Fruit fly (Drosophila melanogaster) whole organism, embryonic: ENCODE measurements around the gene bwa.
A peak's percentile ranks its signal among the peaks of the same experiment; 100 is the strongest.

Experiments used
- Atf-2 ChIP-seq: fragments of 200-800 bp; sonication (Bioruptor generic); optimal IDR thresholded peaks from 2 replicates; lab custom pipeline; 2016; ENCODE audit warnings: missing biosample characterization, missing genetic modification characterization
- B-H2 ChIP-seq: fragments of 200-800 bp; sonication (Bioruptor generic); optimal IDR thresholded peaks from 2 replicates; lab custom pipeline; 2018; ENCODE audit warnings: missing biosample characterization, mild to moderate bottlenecking, missing genetic modification characterization
- CG10366 ChIP-seq: fragments of 200-800 bp; sonication (Bioruptor generic); IDR thresholded peaks from 2 replicates; pipeline ENCODE4 v1.3.6; 2022; ENCODE audit warnings: missing biosample characterization, missing genetic modification characterization
- CG11456 ChIP-seq: fragments of 200-800 bp; sonication (Bioruptor generic); IDR thresholded peaks from 3 replicates; pipeline ENCODE4 v1.3.6; 2022; ENCODE audit warnings: missing biosample characterization, missing genetic modification characterization
- CG11504 ChIP-seq: fragments of 200-800 bp; sonication (Bioruptor generic); optimal IDR thresholded peaks from 3 replicates; lab custom pipeline; 2019; ENCODE audit warnings: missing biosample characterization, mild to moderate bottlenecking, missing genetic modification characterization, moderate library complexity
- CG11695 ChIP-seq: fragments of 200-800 bp; sonication (Bioruptor generic); IDR thresholded peaks from 3 replicates; pipeline ENCODE4 v1.3.6; 2022; ENCODE audit warnings: missing biosample characterization, missing genetic modification characterization
- CG12659 ChIP-seq: fragments of 200-800 bp; sonication (Bioruptor generic); optimal IDR thresholded peaks from 3 replicates; lab custom pipeline; 2017; ENCODE audit warnings: mild to moderate bottlenecking, missing biosample characterization, missing genetic modification reagents, missing genetic modification characterization
- CG12942 ChIP-seq: fragments of 200-800 bp; sonication (Bioruptor generic); optimal IDR thresholded peaks from 3 replicates; lab custom pipeline; 2016; ENCODE audit warnings: missing biosample characterization, missing genetic modification characterization
- CG14441 ChIP-seq: fragments of 200-800 bp; sonication (Bioruptor generic); IDR thresholded peaks from 2 replicates; pipeline ENCODE4 v1.3.6; 2022; ENCODE audit warnings: missing biosample characterization, missing genetic modification characterization
- CG14860 ChIP-seq: fragments of 200-800 bp; sonication (Bioruptor generic); IDR thresholded peaks from 3 replicates; pipeline ENCODE4 v1.3.6; 2022; ENCODE audit warnings: missing biosample characterization, missing genetic modification characterization; ENCODE audit not compliant: partially characterized antibody
- CG15479 ChIP-seq: fragments of 200-800 bp; sonication (Bioruptor generic); optimal IDR thresholded peaks from 3 replicates; lab custom pipeline; 2019; ENCODE audit warnings: missing biosample characterization, mild to moderate bottlenecking, missing genetic modification characterization, moderate library complexity
- CG17359 ChIP-seq: fragments of 200-800 bp; sonication (Bioruptor generic); optimal IDR thresholded peaks from 3 replicates; lab custom pipeline; 2018; ENCODE audit warnings: missing biosample characterization, mild to moderate bottlenecking, missing genetic modification characterization, moderate library complexity
- CG18599 ChIP-seq: fragments of 200-800 bp; sonication (Bioruptor generic); optimal IDR thresholded peaks from 3 replicates; lab custom pipeline; 2017; ENCODE audit warnings: missing biosample characterization, missing genetic modification characterization, mild to moderate bottlenecking, moderate library complexity, missing genetic modification reagents
- CG4404 ChIP-seq: fragments of 200-800 bp; sonication (Bioruptor generic); IDR thresholded peaks from 2 replicates; pipeline ENCODE4 v1.3.6; 2022; ENCODE audit warnings: missing biosample characterization, missing genetic modification characterization
- CG6175 ChIP-seq: fragments of 200-800 bp; sonication (Bioruptor generic); IDR thresholded peaks from 3 replicates; pipeline ENCODE4 v1.3.6; 2022; ENCODE audit warnings: missing biosample characterization, missing genetic modification characterization
- CG6272 ChIP-seq: fragments of 200-800 bp; sonication (Bioruptor generic); IDR thresholded peaks from 2 replicates; pipeline ENCODE4 v1.3.6; 2022; ENCODE audit warnings: missing biosample characterization, missing genetic modification characterization
- CG8478 ChIP-seq: fragments of >200 bp; optimal IDR thresholded peaks from 2 replicates; lab custom pipeline; 2018
- D19A ChIP-seq: fragments of 200-800 bp; optimal IDR thresholded peaks from 3 replicates; lab custom pipeline; 2019; ENCODE audit warnings: missing biosample characterization, mild to moderate bottlenecking, missing genetic modification characterization, moderate library complexity
- Deaf1 ChIP-seq: fragments of 200-800 bp; optimal IDR thresholded peaks from 3 replicates; lab custom pipeline; 2019; ENCODE audit warnings: missing biosample characterization, mild to moderate bottlenecking, missing genetic modification characterization, moderate library complexity
- Doc2 ChIP-seq: fragments of 200-800 bp; sonication (Bioruptor generic); IDR thresholded peaks from 2 replicates; pipeline ENCODE4 v1.3.6; 2022; ENCODE audit warnings: missing biosample characterization, missing genetic modification characterization
- Ets65A ChIP-seq: fragments of 200-800 bp; sonication (Bioruptor generic); peaks from one replicate; lab custom pipeline; 2016; ENCODE audit warnings: missing biosample characterization, missing genetic modification characterization
- Fer1 ChIP-seq: fragments of 200-800 bp; sonication (Bioruptor generic); optimal IDR thresholded peaks from 2 replicates; lab custom pipeline; 2017; ENCODE audit warnings: missing biosample characterization, mild to moderate bottlenecking, missing genetic modification characterization
- Hmx ChIP-seq: fragments of 200-800 bp; sonication (Bioruptor generic); optimal IDR thresholded peaks from 2 replicates; lab custom pipeline; 2016; ENCODE audit warnings: missing biosample characterization, missing genetic modification characterization
- Jarid2 ChIP-seq: fragments of 200-800 bp; sonication (Bioruptor generic); optimal IDR thresholded peaks from 3 replicates; lab custom pipeline; 2017; ENCODE audit warnings: mild to moderate bottlenecking, missing biosample characterization, missing genetic modification reagents, missing genetic modification characterization
- Mad ChIP-seq: fragments of 200-800 bp; sonication (Bioruptor generic); optimal IDR thresholded peaks from 2 replicates; lab custom pipeline; 2016; ENCODE audit warnings: missing biosample characterization, missing genetic modification characterization
- Max ChIP-seq: fragments of 200-800 bp; sonication (Bioruptor generic); optimal IDR thresholded peaks from 2 replicates; lab custom pipeline; 2016; ENCODE audit warnings: missing biosample characterization, mild to moderate bottlenecking, missing genetic modification characterization
- Poxn ChIP-seq: fragments of 200-800 bp; sonication (Bioruptor generic); IDR thresholded peaks from 2 replicates; pipeline ENCODE4 v1.3.6; 2022; ENCODE audit warnings: missing biosample characterization, missing genetic modification characterization
- Rx ChIP-seq: fragments of 200-800 bp; sonication (Bioruptor generic); IDR thresholded peaks from 2 replicates; pipeline ENCODE4 v1.3.6; 2022; ENCODE audit warnings: missing biosample characterization, missing genetic modification characterization
- TFAM ChIP-seq: fragments of 200-800 bp; sonication (Bioruptor generic); optimal IDR thresholded peaks from 2 replicates; lab custom pipeline; 2017; ENCODE audit warnings: missing biosample characterization, missing genetic modification characterization, inconsistent platforms
- Xrp1 ChIP-seq: fragments of 200-800 bp; sonication (Bioruptor generic); IDR thresholded peaks from 2 replicates; pipeline ENCODE4 v1.3.6; 2022; ENCODE audit warnings: missing biosample characterization, missing genetic modification characterization
- abd-A ChIP-seq: fragments of 200-800 bp; sonication (Bioruptor generic); optimal IDR thresholded peaks from 3 replicates; lab custom pipeline; 2019; ENCODE audit warnings: missing biosample characterization, mild to moderate bottlenecking, missing genetic modification characterization, moderate library complexity
- aop ChIP-seq: fragments of 200-800 bp; sonication (Bioruptor generic); IDR thresholded peaks from 2 replicates; pipeline ENCODE4 v1.3.6; 2022; ENCODE audit warnings: missing biosample characterization, missing genetic modification characterization
- crp ChIP-seq, 2 experiments: fragments of 200-800 bp; sonication (Bioruptor generic); optimal IDR thresholded peaks; 2 replicates in 1 of 2; 3 replicates in 1 of 2; lab custom pipeline; 2017; ENCODE audit warnings: missing biosample characterization in 2 of 2, missing genetic modification characterization in 2 of 2, mild to moderate bottlenecking in 1 of 2, moderate library complexity in 1 of 2
- dmrt99B ChIP-seq: fragments of 200-800 bp; sonication (Bioruptor generic); optimal IDR thresholded peaks from 2 replicates; lab custom pipeline; 2018; ENCODE audit warnings: missing biosample characterization, mild to moderate bottlenecking, missing genetic modification characterization, moderate library complexity
- exex ChIP-seq: fragments of 200-800 bp; sonication (Bioruptor generic); optimal IDR thresholded peaks from 4 replicates; lab custom pipeline; 2018; ENCODE audit warnings: missing biosample characterization, mild to moderate bottlenecking, missing genetic modification characterization, moderate library complexity
- fd64A ChIP-seq: fragments of 200-800 bp; sonication (Bioruptor generic); optimal IDR thresholded peaks from 3 replicates; lab custom pipeline; 2018; ENCODE audit warnings: missing biosample characterization, mild to moderate bottlenecking, missing genetic modification characterization
- ftz-f1 ChIP-seq: fragments of 200-800 bp; sonication (Bioruptor generic); optimal IDR thresholded peaks from 2 replicates; lab custom pipeline; 2016; ENCODE audit warnings: missing biosample characterization, missing genetic modification characterization
- fu2 ChIP-seq: fragments of 200-800 bp; sonication (Bioruptor generic); optimal IDR thresholded peaks from 2 replicates; lab custom pipeline; 2016; ENCODE audit warnings: missing biosample characterization, missing genetic modification characterization
- grn ChIP-seq: fragments of 200-800 bp; sonication (Bioruptor generic); optimal IDR thresholded peaks from 3 replicates; lab custom pipeline; 2017; ENCODE audit warnings: missing biosample characterization, missing genetic modification characterization
- gsb ChIP-seq: fragments of 200-800 bp; sonication (Bioruptor generic); IDR thresholded peaks from 2 replicates; pipeline ENCODE4 v1.3.6; 2022; ENCODE audit warnings: missing biosample characterization, missing genetic modification characterization
- gt ChIP-seq: fragments of 200-800 bp; sonication (Bioruptor generic); IDR thresholded peaks from 2 replicates; pipeline ENCODE4 v1.3.6; 2022; ENCODE audit warnings: missing biosample characterization, missing genetic modification characterization
- h ChIP-seq: fragments of >200 bp; optimal IDR thresholded peaks from 2 replicates; lab custom pipeline; 2017
- ind ChIP-seq: fragments of 200-800 bp; sonication (Bioruptor generic); optimal IDR thresholded peaks from 3 replicates; lab custom pipeline; 2016; ENCODE audit warnings: missing biosample characterization, missing genetic modification characterization
- klu ChIP-seq: fragments of 200-800 bp; sonication (Bioruptor generic); IDR thresholded peaks from 2 replicates; pipeline ENCODE4 v1.3.6; 2022; ENCODE audit warnings: missing biosample characterization, missing genetic modification characterization
- lab ChIP-seq: fragments of 200-800 bp; sonication (Bioruptor generic); optimal IDR thresholded peaks from 3 replicates; lab custom pipeline; 2017; ENCODE audit warnings: missing biosample characterization, missing genetic modification characterization, mild to moderate bottlenecking, moderate library complexity, missing genetic modification reagents
- mirr ChIP-seq: fragments of 200-800 bp; sonication (Bioruptor generic); optimal IDR thresholded peaks from 3 replicates; lab custom pipeline; 2018; ENCODE audit warnings: missing biosample characterization, mild to moderate bottlenecking, missing genetic modification characterization
- rib ChIP-seq: fragments of 200-800 bp; sonication (Bioruptor generic); IDR thresholded peaks from 2 replicates; pipeline ENCODE4 v1.3.6; 2022; ENCODE audit warnings: missing biosample characterization, missing genetic modification characterization
- scrt ChIP-seq: fragments of 200-800 bp; sonication (Bioruptor generic); optimal IDR thresholded peaks from 2 replicates; lab custom pipeline; 2018; ENCODE audit warnings: missing biosample characterization, mild to moderate bottlenecking, missing genetic modification characterization, moderate library complexity
- sug ChIP-seq: fragments of 200-800 bp; optimal IDR thresholded peaks from 2 replicates; lab custom pipeline; 2019; ENCODE audit warnings: missing biosample characterization, mild to moderate bottlenecking, missing genetic modification characterization, moderate library complexity
- unc-4 ChIP-seq: fragments of 200-800 bp; sonication (Bioruptor generic); IDR thresholded peaks from 2 replicates; pipeline ENCODE4 v1.3.6; 2022; ENCODE audit warnings: missing biosample characterization, missing genetic modification characterization; ENCODE audit not compliant: partially characterized antibody
- yki ChIP-seq: fragments of >200 bp; optimal IDR thresholded peaks from 3 replicates; lab custom pipeline; 2018
- zfh1 ChIP-seq: fragments of 200-800 bp; sonication (Bioruptor generic); IDR thresholded peaks from 3 replicates; pipeline ENCODE4 v1.3.6; 2022; ENCODE audit warnings: missing biosample characterization, missing genetic modification characterization

bwa gene

DNA sequence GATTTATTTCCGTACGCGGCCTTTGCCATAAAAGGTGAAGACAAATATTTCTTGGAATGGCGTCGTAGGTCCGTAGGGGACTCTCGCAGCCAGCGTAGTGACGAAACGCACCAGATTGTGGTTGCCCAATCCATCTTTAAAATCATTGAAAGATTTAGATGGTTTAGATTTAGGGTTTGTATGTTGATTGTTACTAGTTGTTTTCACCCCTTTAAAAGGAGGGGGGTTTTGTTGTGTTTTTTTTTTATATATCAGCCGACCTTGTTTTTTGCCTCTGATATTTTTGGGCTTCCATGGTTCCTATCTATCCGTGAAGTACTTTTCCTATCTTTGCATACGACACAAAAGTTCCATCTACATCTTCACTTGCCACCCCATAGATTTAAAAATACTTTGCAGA is 12.7 kb downstream of the bwa start (continued):
- TF ChIP-seq mirr (GFP tag; lab: Kevin White, UChicago) (no peak), fd64A (no peak), Deaf1 (tag; lab: Kevin White, UChicago) (no peak), CG12659 (GFP tag; lab: Kevin White, UChicago) (peak; percentile 26), zfh1 (GFP tag; lab: Robert Waterston, UW) (no peak), gsb (GFP tag; lab: Robert Waterston, UW) (no peak), Ets65A (GFP tag; lab: Kevin White, UChicago) (no peak), dmrt99B (tag; lab: Kevin White, UChicago) (peak; percentile 39), yki (no peak), exex (tag; lab: Kevin White, UChicago) (peak; percentile 32), klu (GFP tag; lab: Robert Waterston, UW) (0 out of 2 replicates have a peak, but pooled peaks have one; percentile 28), B-H2 (no peak), CG8478 (lab: Kevin White, UChicago) (no peak), gt (GFP tag; lab: Robert Waterston, UW) (no peak), ftz-f1 (GFP tag; lab: Kevin White, UChicago) (peak; percentile 24), Hmx (GFP tag; lab: Kevin White, UChicago) (no peak), scrt (GFP tag; lab: Kevin White, UChicago) (no peak), CG11504 (tag; lab: Kevin White, UChicago) (peak; percentile 23), CG11695 (0 out of 3 replicates have a peak, but pooled peaks have one; percentile 7), Atf-2 (GFP tag; lab: Kevin White, UChicago) (no peak), CG17359 (tag; lab: Kevin White, UChicago) (no peak), grn (GFP tag; lab: Kevin White, UChicago) (peak; percentile 41), Mad (GFP tag; lab: Kevin White, UChicago) (no peak), CG18599 (GFP tag; lab: Kevin White, UChicago) (peak; percentile 57), Doc2 (GFP tag; lab: Robert Waterston, UW) (no peak), Jarid2 (GFP tag; lab: Kevin White, UChicago) (no peak), CG15479 (GFP tag; lab: Kevin White, UChicago) (no peak), TFAM (GFP tag; lab: Kevin White, UChicago) (no peak), CG14860 (GFP tag; lab: Robert Waterston, UW) (no peak), CG6272 (GFP tag; lab: Robert Waterston, UW) (0 out of 2 replicates have a peak, but pooled peaks have one; percentile 12), CG6175 (GFP tag; lab: Robert Waterston, UW) (peak; percentile 50; the same call in 1 of the 3 replicates), D19A (tag; lab: Kevin White, UChicago) (no peak), fu2 (GFP tag; lab: Kevin White, UChicago) (peak; percentile 46), Max (GFP tag; lab: Kevin White, UChicago) (peak; percentile 5), rib (GFP tag; lab: Robert Waterston, UW) (0 out of 2 replicates have a peak, but pooled peaks have one; percentile 35), unc-4 (GFP tag; lab: Robert Waterston, UW) (no peak), CG14441 (GFP tag; lab: Robert Waterston, UW) (peak; percentile 56; the same call in 1 of the 2 replicates), CG11456 (0 out of 3 replicates have a peak, but pooled peaks have one; percentile 14), crp (GFP tag; optimal IDR thresholded peaks at IDR 0.05; lab: Kevin White, UChicago) (no peak), CG10366 (GFP tag; lab: Robert Waterston, UW) (no peak), abd-A (tag; lab: Kevin White, UChicago) (no peak), Poxn (no peak), CG4404 (GFP tag; lab: Robert Waterston, UW) (0 out of 2 replicates have a peak, but pooled peaks have one; percentile 29), aop (no peak), h (lab: Kevin White, UChicago) (no peak), Xrp1 (0 out of 2 replicates have a peak, but pooled peaks have one; percentile 25), CG12942 (no peak), Rx (no peak), lab (GFP tag; lab: Kevin White, UChicago) (peak; percentile 39), Fer1 (GFP tag; lab: Kevin White, UChicago) (peak; percentile 1), ind (peak; percentile 34), sug (peak; percentile 47)
